Worm (Caenorhabditis elegans): Measurements from ENCODE around the gene T07F8.1.

ce11 chrII:7187110-7187509, 38.9 kb downstream of the T07F8.1 start, which contains the start of gene C27H5.6:
- TF ChIP-seq nhr-12 (tag; optimal IDR thresholded peaks at IDR 0.05) (no peak), pag-3 (tag; optimal IDR thresholded peaks at IDR 0.05; ENCODE audit: borderline replicate concordance, insufficient read depth) (no peak), hpl-2 (GFP tag; optimal IDR thresholded peaks at IDR 0.05) (no peak), egl-27 (tag; optimal IDR thresholded peaks at IDR 0.05) (no peak), mdl-1 (tag; optimal IDR thresholded peaks at IDR 0.05) (no peak), ces-1 (GFP tag; optimal IDR thresholded peaks at IDR 0.05) (no peak), blmp-1 (tag; optimal IDR thresholded peaks at IDR 0.05) (no peak), zip-4 (GFP tag; optimal IDR thresholded peaks at IDR 0.05) (no peak), ceh-82 (tag; optimal IDR thresholded peaks at IDR 0.05) (no peak)

Data from whole organism, L1 larva.